Worm (Caenorhabditis elegans): ENCODE data around the gene F46G10.4.

F46G10.4 gene

ce11 chrX:13333835-13334234 lies at the start of gene F46G10.4:
TSS of gene F46G10.4 (plus strand) at chrX:13334046.
- TF ChIP-seq ztf-29 (GFP tag; IDR thresholded peaks at IDR 0.05) = no peak
- no peak for TF ChIP-seq med-1 (GFP tag; optimal IDR thresholded peaks at IDR 0.05; ENCODE audit: insufficient read depth)
- no peak for TF ChIP-seq ref-1 (GFP tag; conservative IDR thresholded peaks at IDR 0.05)
- no peak for TF ChIP-seq cog-1 (tag; optimal IDR thresholded peaks at IDR 0.05)
- no peak for TF ChIP-seq ztf-23 (GFP tag; IDR thresholded peaks at IDR 0.05)
- TF ChIP-seq flt-1 (GFP tag; IDR thresholded peaks at IDR 0.05) = no peak
- TF ChIP-seq T22C8.4 (GFP tag; IDR thresholded peaks at IDR 0.05) = no peak
- TF ChIP-seq klf-2 (GFP tag; conservative IDR thresholded peaks at IDR 0.05) = no peak
- TF ChIP-seq tab-1 (GFP tag; IDR thresholded peaks at IDR 0.05) = no peak

DNA sequence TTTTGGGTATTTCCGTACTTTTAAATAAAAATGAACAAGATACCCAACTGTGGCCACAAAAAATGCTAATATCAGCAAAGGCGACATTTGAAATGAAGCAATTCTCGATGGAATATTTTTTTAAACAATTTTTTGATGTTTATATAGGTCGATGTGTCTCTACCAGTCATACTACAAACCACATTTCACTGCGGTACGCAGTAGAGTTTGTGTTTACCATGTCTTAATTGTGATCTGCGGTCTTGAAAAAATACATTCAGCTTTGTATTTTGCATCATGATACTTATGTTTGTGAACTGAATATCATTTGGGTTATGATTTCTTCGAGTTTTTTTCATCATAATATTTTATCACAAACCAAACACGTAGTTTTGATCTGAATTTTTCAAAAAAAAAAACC lies 49.8 kb upstream of the F46G10.4 start, which contains the start of gene cyp-14A4:
TSS of gene cyp-14A4 (minus strand) at position 107 of the 400 bp plus-strand sequence.
- TF ChIP-seq tab-1 (GFP tag; IDR thresholded peaks at IDR 0.05) (no peak), med-1 (GFP tag; optimal IDR thresholded peaks at IDR 0.05; ENCODE audit: insufficient read depth) (no peak), cog-1 (tag; optimal IDR thresholded peaks at IDR 0.05) (no peak), flt-1 (GFP tag; IDR thresholded peaks at IDR 0.05) (no peak), T22C8.4 (GFP tag; IDR thresholded peaks at IDR 0.05) (no peak), ztf-23 (GFP tag; IDR thresholded peaks at IDR 0.05) (no peak), ztf-29 (GFP tag; IDR thresholded peaks at IDR 0.05) (no peak), klf-2 (GFP tag; conservative IDR thresholded peaks at IDR 0.05) (no peak), ref-1 (GFP tag; conservative IDR thresholded peaks at IDR 0.05) (no peak)

ce11 chrX:13284618-13285017 lies 49.2 kb upstream of the F46G10.4 start:
- TF ChIP-seq klf-2 (GFP tag; conservative IDR thresholded peaks at IDR 0.05) = no peak
- 0 out of 2 replicates have a peak, but pooled peaks have one; percentile 45 for TF ChIP-seq flt-1 (GFP tag; IDR thresholded peaks at IDR 0.05)

ce11 chrX:13286533-13286932 lies 47.3 kb upstream of the F46G10.4 start, which contains the start of gene R04D3.2:
TSS of gene R04D3.2 (minus strand) at chrX:13286633.
- TF ChIP-seq med-1 (GFP tag; optimal IDR thresholded peaks at IDR 0.05; ENCODE audit: insufficient read depth) = no peak
- TF ChIP-seq ztf-29 (GFP tag; IDR thresholded peaks at IDR 0.05) = no peak
- no peak for TF ChIP-seq flt-1 (GFP tag; IDR thresholded peaks at IDR 0.05)
- no peak for TF ChIP-seq ztf-23 (GFP tag; IDR thresholded peaks at IDR 0.05)
- no peak for TF ChIP-seq klf-2 (GFP tag; conservative IDR thresholded peaks at IDR 0.05)
- no peak for TF ChIP-seq cog-1 (tag; optimal IDR thresholded peaks at IDR 0.05)
- no peak for TF ChIP-seq tab-1 (GFP tag; IDR thresholded peaks at IDR 0.05)
- no peak for TF ChIP-seq T22C8.4 (GFP tag; IDR thresholded peaks at IDR 0.05)
- TF ChIP-seq ref-1 (GFP tag; conservative IDR thresholded peaks at IDR 0.05) = no peak

DNA sequence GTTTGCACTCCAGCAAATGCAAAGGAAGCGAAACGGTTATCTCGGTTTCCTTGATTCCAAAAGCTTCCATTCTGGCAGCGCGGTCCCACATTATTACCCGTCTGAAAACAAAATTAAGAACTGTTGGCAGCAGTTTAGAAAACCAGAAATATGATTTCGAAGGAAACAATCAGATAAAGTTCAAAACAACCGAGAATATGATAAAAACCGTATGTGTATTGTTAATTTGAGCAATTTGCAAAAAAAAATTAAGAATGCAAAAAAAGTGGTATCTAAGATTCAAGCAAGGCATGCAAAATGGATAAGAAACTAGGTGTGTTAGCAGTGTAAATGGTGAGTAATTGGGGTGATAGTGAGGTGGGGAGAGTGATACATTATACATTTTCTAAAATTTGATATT lies 45.1 kb upstream of the F46G10.4 start, which contains the start of gene R04D3.4:
TSS of gene R04D3.4 (minus strand) at position 101 of the 400 bp plus-strand sequence.
- TF ChIP-seq flt-1 (GFP tag; IDR thresholded peaks at IDR 0.05) = no peak
- TF ChIP-seq T22C8.4 (GFP tag; IDR thresholded peaks at IDR 0.05) = no peak
- TF ChIP-seq klf-2 (GFP tag; conservative IDR thresholded peaks at IDR 0.05) = no peak
- TF ChIP-seq ztf-23 (GFP tag; IDR thresholded peaks at IDR 0.05) = no peak
- no peak for TF ChIP-seq tab-1 (GFP tag; IDR thresholded peaks at IDR 0.05)
- no peak for TF ChIP-seq cog-1 (tag; optimal IDR thresholded peaks at IDR 0.05)
- no peak for TF ChIP-seq med-1 (GFP tag; optimal IDR thresholded peaks at IDR 0.05; ENCODE audit: insufficient read depth)
- no peak for TF ChIP-seq ref-1 (GFP tag; conservative IDR thresholded peaks at IDR 0.05)
- TF ChIP-seq ztf-29 (GFP tag; IDR thresholded peaks at IDR 0.05) = no peak

DNA sequence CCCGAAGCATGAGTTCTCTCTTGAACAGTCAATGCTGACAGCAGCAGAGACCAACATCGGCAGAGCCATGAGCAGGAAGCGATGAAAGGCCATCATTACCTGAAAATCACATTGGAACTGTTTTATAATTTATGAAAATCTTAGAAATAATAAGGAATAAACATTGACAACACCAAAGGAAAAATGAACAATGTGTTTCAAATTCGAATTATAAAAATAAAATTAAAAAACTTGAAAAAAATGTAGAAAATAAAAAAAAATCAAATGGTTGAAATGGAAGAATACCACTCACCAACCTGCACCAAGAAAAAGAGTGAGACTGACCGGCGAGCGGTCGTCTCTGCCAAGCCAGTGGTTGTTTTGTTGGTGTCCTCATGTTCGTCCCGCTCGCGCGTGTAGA lies 43.3 kb upstream of the F46G10.4 start, which contains the start of gene R04D3.3:
TSS of gene R04D3.3 (minus strand) at position 101 of the 400 bp plus-strand sequence.
- no peak for TF ChIP-seq ztf-23 (GFP tag; IDR thresholded peaks at IDR 0.05)
- TF ChIP-seq med-1 (GFP tag; optimal IDR thresholded peaks at IDR 0.05; ENCODE audit: insufficient read depth) = no peak
- no peak for TF ChIP-seq klf-2 (GFP tag; conservative IDR thresholded peaks at IDR 0.05)
- no peak for TF ChIP-seq ref-1 (GFP tag; conservative IDR thresholded peaks at IDR 0.05)
- TF ChIP-seq T22C8.4 (GFP tag; IDR thresholded peaks at IDR 0.05) = no peak
- TF ChIP-seq ztf-29 (GFP tag; IDR thresholded peaks at IDR 0.05) = no peak
- TF ChIP-seq tab-1 (GFP tag; IDR thresholded peaks at IDR 0.05) = no peak
- no peak for TF ChIP-seq cog-1 (tag; optimal IDR thresholded peaks at IDR 0.05)
- TF ChIP-seq flt-1 (GFP tag; IDR thresholded peaks at IDR 0.05) = no peak

ce11 chrX:13291506-13291905 lies 42.3 kb upstream of the F46G10.4 start, which contains the start of gene srd-38:
TSS of gene srd-38 (plus strand) at chrX:13291806.
- TF ChIP-seq ztf-23 (GFP tag; IDR thresholded peaks at IDR 0.05) = no peak

ce11 chrX:13293023-13293422 lies 40.8 kb upstream of the F46G10.4 start:
- TF ChIP-seq ztf-29 (GFP tag; IDR thresholded peaks at IDR 0.05) = no peak
- TF ChIP-seq cog-1 (tag; optimal IDR thresholded peaks at IDR 0.05) = no peak
- no peak for TF ChIP-seq ztf-23 (GFP tag; IDR thresholded peaks at IDR 0.05)
- no peak for TF ChIP-seq T22C8.4 (GFP tag; IDR thresholded peaks at IDR 0.05)
- TF ChIP-seq med-1 (GFP tag; optimal IDR thresholded peaks at IDR 0.05; ENCODE audit: insufficient read depth) = no peak
- no peak for TF ChIP-seq tab-1 (GFP tag; IDR thresholded peaks at IDR 0.05)
- no peak for TF ChIP-seq klf-2 (GFP tag; conservative IDR thresholded peaks at IDR 0.05)
- TF ChIP-seq flt-1 (GFP tag; IDR thresholded peaks at IDR 0.05) = no peak
- TF ChIP-seq ref-1 (GFP tag; conservative IDR thresholded peaks at IDR 0.05) = no peak

DNA sequence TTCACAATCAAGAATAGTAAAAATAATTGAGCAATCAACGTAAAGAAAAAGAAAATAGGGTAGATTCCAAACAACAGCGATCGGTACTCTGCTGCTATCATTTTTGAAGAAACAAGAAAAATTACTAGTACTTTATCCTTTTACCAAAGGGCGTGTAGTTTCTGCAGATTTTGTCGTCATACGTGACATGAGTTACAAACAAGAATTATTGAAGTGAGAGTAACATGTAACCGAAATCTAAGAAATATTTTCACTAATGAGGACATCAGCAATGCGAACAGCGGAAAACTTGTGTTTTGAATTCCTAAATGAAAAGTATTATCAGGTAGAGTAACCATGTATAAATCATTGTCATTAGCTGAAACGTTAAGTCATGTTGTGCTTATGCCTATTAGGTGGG lies 39.2 kb upstream of the F46G10.4 start, which contains the start of gene srd-36:
TSS of gene srd-36 (minus strand) at position 101 of the 400 bp plus-strand sequence.
- TF ChIP-seq ref-1 (GFP tag; conservative IDR thresholded peaks at IDR 0.05) (no peak), klf-2 (GFP tag; conservative IDR thresholded peaks at IDR 0.05) (no peak), med-1 (GFP tag; optimal IDR thresholded peaks at IDR 0.05; ENCODE audit: insufficient read depth) (no peak), flt-1 (GFP tag; IDR thresholded peaks at IDR 0.05) (no peak), tab-1 (GFP tag; IDR thresholded peaks at IDR 0.05) (no peak), ztf-23 (GFP tag; IDR thresholded peaks at IDR 0.05) (no peak), cog-1 (tag; optimal IDR thresholded peaks at IDR 0.05) (no peak), ztf-29 (GFP tag; IDR thresholded peaks at IDR 0.05) (no peak), T22C8.4 (GFP tag; IDR thresholded peaks at IDR 0.05) (no peak)

ce11 chrX:13300503-13300902 lies 33.3 kb upstream of the F46G10.4 start, which contains the start of gene srd-39:
TSS of gene srd-39 (minus strand) at chrX:13300603.
- TF ChIP-seq ztf-29 (GFP tag; IDR thresholded peaks at IDR 0.05) (no peak), med-1 (GFP tag; optimal IDR thresholded peaks at IDR 0.05; ENCODE audit: insufficient read depth) (no peak), flt-1 (GFP tag; IDR thresholded peaks at IDR 0.05) (no peak), cog-1 (tag; optimal IDR thresholded peaks at IDR 0.05) (no peak), T22C8.4 (GFP tag; IDR thresholded peaks at IDR 0.05) (no peak), tab-1 (GFP tag; IDR thresholded peaks at IDR 0.05) (no peak), ztf-23 (GFP tag; IDR thresholded peaks at IDR 0.05) (no peak), klf-2 (GFP tag; conservative IDR thresholded peaks at IDR 0.05) (no peak), ref-1 (GFP tag; conservative IDR thresholded peaks at IDR 0.05) (no peak)
